Worm (Caenorhabditis elegans): Measurements from ENCODE around the gene Y51H4A.1.

Y51H4A.1 gene

DNA sequence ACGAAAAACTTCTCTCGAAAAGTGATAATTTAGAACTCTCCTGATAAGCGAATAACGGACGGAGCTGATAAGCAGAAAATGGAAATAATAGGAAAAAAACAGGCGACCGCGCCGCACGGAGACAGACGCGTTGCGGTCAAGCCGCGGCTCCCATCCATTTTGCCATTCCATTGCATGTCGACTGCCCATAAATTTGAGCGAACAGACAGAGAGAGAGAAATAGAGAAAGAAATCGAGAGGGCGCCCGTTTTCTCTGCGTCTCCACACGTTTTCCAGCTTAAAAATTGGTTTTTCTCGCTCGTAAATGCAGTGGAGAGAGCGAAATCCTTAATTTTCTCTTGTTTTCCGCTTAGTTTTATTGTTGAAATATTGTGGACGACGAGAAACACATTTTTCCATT lies 24.8 kb upstream of the Y51H4A.1 start (continued):
- TF ChIP-seq dmd-8 (GFP tag; IDR thresholded peaks at IDR 0.05): no peak
- TF ChIP-seq Y48G9A.11 (GFP tag; IDR thresholded peaks at IDR 0.05): no peak
- no peak for TF ChIP-seq ceh-28 (tag; optimal IDR thresholded peaks at IDR 0.05)
- TF ChIP-seq dmd-6 (GFP tag; IDR thresholded peaks at IDR 0.05): peak; percentile 86
- no peak for TF ChIP-seq F44E2.7 (GFP tag; IDR thresholded peaks at IDR 0.05)
- TF ChIP-seq nhr-237 (tag; optimal IDR thresholded peaks at IDR 0.05): no peak
- TF ChIP-seq ceh-44 (GFP tag; IDR thresholded peaks at IDR 0.05): no peak
- no peak for TF ChIP-seq madf-5 (GFP tag; IDR thresholded peaks at IDR 0.05)
- TF ChIP-seq F10B5.3 (tag; optimal IDR thresholded peaks at IDR 0.05): no peak
- TF ChIP-seq aly-2 (tag; optimal IDR thresholded peaks at IDR 0.05): no peak
- no peak for TF ChIP-seq nhr-76 (tag; optimal IDR thresholded peaks at IDR 0.05)
- TF ChIP-seq php-3 (GFP tag; IDR thresholded peaks at IDR 0.05): peak; percentile 90
- TF ChIP-seq vab-7 (GFP tag; IDR thresholded peaks at IDR 0.05): no peak
- peak; percentile 59; the same call in 1 of the 2 replicates for TF ChIP-seq pha-4 (GFP tag; IDR thresholded peaks at IDR 0.05)
- TF ChIP-seq pha-4 (tag; optimal IDR thresholded peaks at IDR 0.05): no peak
- peak; percentile 43; the same call in 1 of the 2 replicates for TF ChIP-seq lin-38 (GFP tag; IDR thresholded peaks at IDR 0.05)
- TF ChIP-seq F37D6.2 (tag; optimal IDR thresholded peaks at IDR 0.05): no peak
- TF ChIP-seq arid-1 (GFP tag; conservative IDR thresholded peaks at IDR 0.05): 0 out of 2 replicates have a peak, but pooled peaks have one; percentile 14
- no peak for TF ChIP-seq ceh-20 (GFP tag; IDR thresholded peaks at IDR 0.05)
- peak; percentile 61 for TF ChIP-seq mep-1 (tag; optimal IDR thresholded peaks at IDR 0.05)
- TF ChIP-seq unc-62 (GFP tag; optimal IDR thresholded peaks at IDR 0.05 in 1 of 2): peak in 1 of 2 experiments; percentile 9
- TF ChIP-seq unc-62 (tag; optimal IDR thresholded peaks at IDR 0.05): no peak
- no peak for TF ChIP-seq D1046.2 (GFP tag; IDR thresholded peaks at IDR 0.05)
- TF ChIP-seq T26A8.4 (GFP tag; IDR thresholded peaks at IDR 0.05): peak; percentile 55; the same call in 1 of the 2 replicates
- TF ChIP-seq lim-7 (GFP tag; IDR thresholded peaks at IDR 0.05): no peak
- no peak for TF ChIP-seq snpc-4 (tag; optimal IDR thresholded peaks at IDR 0.05)
- peak; percentile 81 for TF ChIP-seq nhr-77 (tag; optimal IDR thresholded peaks at IDR 0.05)
- no peak for TF ChIP-seq mdt-29 (GFP tag; IDR thresholded peaks at IDR 0.05)
- TF ChIP-seq ztf-7 (tag; optimal IDR thresholded peaks at IDR 0.05): no peak
- peak; percentile 45 for TF ChIP-seq dpl-1 (GFP tag; optimal IDR thresholded peaks at IDR 0.05)
- TF ChIP-seq cey-2 (tag; optimal IDR thresholded peaks at IDR 0.05; ENCODE audit: borderline replicate concordance, insufficient read depth): no peak
- no peak for TF ChIP-seq spr-3 (GFP tag; optimal IDR thresholded peaks at IDR 0.05)
- TF ChIP-seq madf-9 (GFP tag; conservative IDR thresholded peaks at IDR 0.05): peak; percentile 62; the same call in 1 of the 2 replicates
- TF ChIP-seq nhr-111 (GFP tag; optimal IDR thresholded peaks at IDR 0.05): no peak
- TF ChIP-seq hmg-1.1 (GFP tag; IDR thresholded peaks at IDR 0.05): peak; percentile 56
- TF ChIP-seq egl-27 (tag; optimal IDR thresholded peaks at IDR 0.05): no peak
- no peak for TF ChIP-seq attf-4 (tag; optimal IDR thresholded peaks at IDR 0.05)
- TF ChIP-seq mes-2 (tag; optimal IDR thresholded peaks at IDR 0.05; ENCODE audit: poor library complexity, severe bottlenecking): peak; percentile 74
- TF ChIP-seq tag-97 (GFP tag; IDR thresholded peaks at IDR 0.05): no peak
- TF ChIP-seq sdz-12 (GFP tag; optimal IDR thresholded peaks at IDR 0.05): no peak
- peak; percentile 38 for TF ChIP-seq hlh-30 (tag; optimal IDR thresholded peaks at IDR 0.05; ENCODE audit: insufficient read depth)
- no peak for TF ChIP-seq F26F4.8 (GFP tag; conservative IDR thresholded peaks at IDR 0.05)
- TF ChIP-seq T20F7.1 (GFP tag; optimal IDR thresholded peaks at IDR 0.05): no peak
- TF ChIP-seq ZK546.5 (tag; optimal IDR thresholded peaks at IDR 0.05): no peak
- TF ChIP-seq ceh-32 (tag; optimal IDR thresholded peaks at IDR 0.05; ENCODE audit: poor library complexity): no peak
- no peak for TF ChIP-seq Y105C5A.15 (GFP tag; IDR thresholded peaks at IDR 0.05)
- peak; percentile 86 for TF ChIP-seq dve-1 (tag; optimal IDR thresholded peaks at IDR 0.05; ENCODE audit: insufficient read depth)
- no peak for TF ChIP-seq lin-29 (GFP tag; IDR thresholded peaks at IDR 0.05)
- TF ChIP-seq aha-1 (tag): peak; percentile 92
- TF ChIP-seq fos-1 (tag; optimal IDR thresholded peaks at IDR 0.05): no peak
- TF ChIP-seq nhr-10 (tag; optimal IDR thresholded peaks at IDR 0.05): no peak
- no peak for TF ChIP-seq daf-8 (GFP tag; IDR thresholded peaks at IDR 0.05)

Measured in whole organism, L4 larva.